Worm (Caenorhabditis elegans) whole organism, L2 larva: ENCODE results near the gene rib-1.

ENCODE experiments used
- C34F6.9 ChIP-seq: fragments of 150-350 bp; optimal IDR thresholded peaks from 2 replicates; lab custom pipeline; 2014; ENCODE audit warnings: missing biosample characterization, missing genetic modification characterization
- F13H6.1 ChIP-seq: sonication (generic microtip); optimal IDR thresholded peaks from 2 replicates; lab custom pipeline; 2016; ENCODE audit warnings: missing genetic modification characterization, missing compliant biosample characterization
- R02D3.7 ChIP-seq: fragments of 150-350 bp; optimal IDR thresholded peaks from 2 replicates; lab custom pipeline; 2014; ENCODE audit warnings: missing biosample characterization, missing genetic modification characterization
- Y55F3AM.14 ChIP-seq: fragments of 200-800 bp; sonication (Bioruptor generic); optimal IDR thresholded peaks from 2 replicates; lab custom pipeline; 2018; ENCODE audit warnings: mild to moderate bottlenecking, missing genetic modification characterization, missing compliant biosample characterization
- ZK546.5 ChIP-seq: sonication (generic microtip); optimal IDR thresholded peaks from 2 replicates; lab custom pipeline; 2017; ENCODE audit warnings: missing biosample characterization, missing genetic modification characterization
- alr-1 ChIP-seq: fragments of 150-350 bp; optimal IDR thresholded peaks from 2 replicates; lab custom pipeline; 2014; ENCODE audit warnings: missing biosample characterization, missing genetic modification characterization
- aly-2 ChIP-seq: fragments of 150-350 bp; optimal IDR thresholded peaks from 2 replicates; lab custom pipeline; 2014; ENCODE audit warnings: missing biosample characterization, missing genetic modification characterization
- ama-1 ChIP-seq: fragments of 150-350 bp; optimal IDR thresholded peaks from 2 replicates; lab custom pipeline; 2018; ENCODE audit warnings: inconsistent platforms
- blmp-1 ChIP-seq: sonication (generic microtip); optimal IDR thresholded peaks from 2 replicates; lab custom pipeline; 2017; ENCODE audit warnings: missing genetic modification characterization, mild to moderate bottlenecking, missing compliant biosample characterization, antibody characterized with exemption, moderate library complexity; ENCODE audit not compliant: insufficient read depth
- crh-2 ChIP-seq: sonication (generic microtip); optimal IDR thresholded peaks from 2 replicates; lab custom pipeline; 2017; ENCODE audit warnings: missing biosample characterization, missing genetic modification characterization
- dmd-4 ChIP-seq: sonication (generic microtip); optimal IDR thresholded peaks from 2 replicates; lab custom pipeline; 2017; ENCODE audit warnings: missing biosample characterization, missing genetic modification characterization
- elt-1 ChIP-seq: fragments of 150-350 bp; optimal IDR thresholded peaks from 2 replicates; lab custom pipeline; 2014; ENCODE audit warnings: missing biosample characterization, missing genetic modification characterization
- elt-3 ChIP-seq: sonication (generic microtip); optimal IDR thresholded peaks from 2 replicates; lab custom pipeline; 2017; ENCODE audit warnings: missing biosample characterization, missing genetic modification characterization
- fos-1 ChIP-seq: fragments of 150-350 bp; optimal IDR thresholded peaks from 2 replicates; lab custom pipeline; 2014; ENCODE audit warnings: missing biosample characterization, missing genetic modification characterization
- gmeb-1 ChIP-seq: fragments of 150-350 bp; optimal IDR thresholded peaks from 2 replicates; lab custom pipeline; 2014; ENCODE audit warnings: missing biosample characterization, missing genetic modification characterization
- lin-13 ChIP-seq: fragments of 150-350 bp; optimal IDR thresholded peaks from 2 replicates; lab custom pipeline; 2014; ENCODE audit warnings: missing biosample characterization, missing genetic modification reagents, missing genetic modification characterization
- lin-39 ChIP-seq: fragments of 150-350 bp; optimal IDR thresholded peaks from 2 replicates; lab custom pipeline; 2014; ENCODE audit warnings: missing biosample characterization, missing genetic modification reagents, missing genetic modification characterization
- lsy-2 ChIP-seq, 2 experiments: fragments of 150-350 bp in 1 of 2; sonication (generic microtip) in 1 of 2; optimal IDR thresholded peaks; 2 replicates each; lab custom pipeline; 2014 to 2017; ENCODE audit warnings: missing biosample characterization in 2 of 2, missing genetic modification characterization in 2 of 2
- mab-5 ChIP-seq: fragments of 150-350 bp; optimal IDR thresholded peaks from 2 replicates; lab custom pipeline; 2014; ENCODE audit warnings: missing biosample characterization, missing genetic modification characterization
- mdl-1 ChIP-seq, 2 experiments: fragments of 150-350 bp in 1 of 2; sonication (generic microtip) in 1 of 2; optimal IDR thresholded peaks; 2 replicates each; lab custom pipeline; 2017; ENCODE audit warnings: missing biosample characterization in 2 of 2, missing genetic modification characterization in 2 of 2
- nhr-10 ChIP-seq: sonication (generic microtip); optimal IDR thresholded peaks from 2 replicates; lab custom pipeline; 2017; ENCODE audit warnings: missing biosample characterization, missing genetic modification characterization
- nhr-11 ChIP-seq: fragments of 150-350 bp; optimal IDR thresholded peaks from 2 replicates; lab custom pipeline; 2014; ENCODE audit warnings: missing biosample characterization, missing genetic modification characterization
- nhr-12 ChIP-seq: fragments of 150-350 bp; optimal IDR thresholded peaks from 2 replicates; lab custom pipeline; 2014; ENCODE audit warnings: missing biosample characterization, missing genetic modification characterization
- nhr-21 ChIP-seq: fragments of 150-350 bp; optimal IDR thresholded peaks from 2 replicates; lab custom pipeline; 2014; ENCODE audit warnings: missing biosample characterization, missing genetic modification characterization
- nhr-237 ChIP-seq: fragments of 150-350 bp; optimal IDR thresholded peaks from 2 replicates; lab custom pipeline; 2014; ENCODE audit warnings: missing biosample characterization, missing genetic modification characterization
- nhr-25 ChIP-seq: fragments of 150-350 bp; sonication (generic microtip); optimal IDR thresholded peaks from 3 replicates; lab custom pipeline; 2014; ENCODE audit warnings: missing biosample characterization, missing genetic modification characterization
- nhr-6 ChIP-seq: fragments of 150-350 bp; optimal IDR thresholded peaks from 2 replicates; lab custom pipeline; 2014; ENCODE audit warnings: missing biosample characterization, missing genetic modification characterization
- nhr-77 ChIP-seq: fragments of 150-350 bp; optimal IDR thresholded peaks from 2 replicates; lab custom pipeline; 2014; ENCODE audit warnings: missing biosample characterization, missing genetic modification characterization
- sem-4 ChIP-seq: fragments of 150-350 bp; optimal IDR thresholded peaks from 2 replicates; lab custom pipeline; 2014; ENCODE audit warnings: missing biosample characterization, missing genetic modification reagents, missing genetic modification characterization
- skn-1 ChIP-seq: sonication (generic microtip); optimal IDR thresholded peaks from 2 replicates; lab custom pipeline; 2017; ENCODE audit warnings: missing biosample characterization, missing genetic modification characterization
- sma-3 ChIP-seq: sonication (generic microtip); optimal IDR thresholded peaks from 2 replicates; lab custom pipeline; 2016; ENCODE audit warnings: missing genetic modification reagents, missing genetic modification characterization, missing compliant biosample characterization
- sma-9 ChIP-seq, 2 experiments: fragments of 150-350 bp in 1 of 2; sonication (generic microtip) in 1 of 2; optimal IDR thresholded peaks; 2 replicates each; lab custom pipeline; 2014 to 2016; ENCODE audit warnings: missing genetic modification characterization in 2 of 2, mild to moderate bottlenecking in 1 of 2, missing biosample characterization in 1 of 2, missing compliant biosample characterization in 1 of 2, missing genetic modification reagents in 1 of 2, moderate library complexity in 1 of 2
- snpc-4 ChIP-seq: fragments of 150-350 bp; optimal IDR thresholded peaks from 2 replicates; lab custom pipeline; 2014; ENCODE audit warnings: missing biosample characterization, missing genetic modification characterization
- unc-39 ChIP-seq: fragments of 150-350 bp; optimal IDR thresholded peaks from 2 replicates; lab custom pipeline; 2014; ENCODE audit warnings: missing biosample characterization, missing genetic modification characterization
- unc-55 ChIP-seq: fragments of 150-350 bp; sonication (generic microtip); optimal IDR thresholded peaks from 3 replicates; lab custom pipeline; 2014; ENCODE audit warnings: missing biosample characterization, missing genetic modification reagents, missing genetic modification characterization
- unc-62 ChIP-seq: fragments of 150-350 bp; optimal IDR thresholded peaks from 2 replicates; lab custom pipeline; 2014; ENCODE audit warnings: missing biosample characterization, missing genetic modification reagents, missing genetic modification characterization
- zag-1 ChIP-seq: fragments of 150-350 bp; optimal IDR thresholded peaks from 2 replicates; lab custom pipeline; 2014; ENCODE audit warnings: missing biosample characterization, missing genetic modification characterization
- ztf-1 ChIP-seq: fragments of 200-800 bp; sonication (Bioruptor generic); conservative IDR thresholded peaks from 2 replicates; pipeline ENCODE4 v1.3.6; 2022; ENCODE audit warnings: missing genetic modification characterization, missing compliant biosample characterization
- ztf-11 ChIP-seq: sonication (generic microtip); optimal IDR thresholded peaks from 2 replicates; lab custom pipeline; 2017; ENCODE audit warnings: missing biosample characterization, missing genetic modification characterization
- ztf-4 ChIP-seq: fragments of 150-350 bp; optimal IDR thresholded peaks from 2 replicates; lab custom pipeline; 2014; ENCODE audit warnings: missing biosample characterization, missing genetic modification characterization

Gene rib-1

DNA sequence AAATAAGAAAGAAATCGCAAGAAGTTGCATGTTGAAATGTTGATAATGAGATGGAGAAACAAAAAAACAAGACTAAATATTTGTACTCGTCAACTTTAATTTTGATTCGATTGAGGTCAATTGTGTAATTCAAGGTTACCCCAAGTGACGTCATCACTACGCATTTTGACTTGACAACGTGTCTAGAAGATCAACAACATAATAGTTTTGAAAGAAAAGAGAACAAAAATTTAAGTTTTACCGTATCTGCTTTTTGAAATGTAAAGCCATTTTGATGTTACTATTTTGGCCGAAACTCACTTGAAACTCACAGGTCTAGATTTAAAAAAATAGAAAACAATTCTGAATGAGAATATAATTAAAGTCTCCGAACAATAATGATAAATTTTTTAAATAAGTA, 42.3 kb downstream of the rib-1 start, which contains the start of gene dsl-5:
TSS of gene dsl-5 (minus strand) at position 101 of the 400 bp plus-strand sequence.
- TF ChIP-seq sma-3 (GFP tag; lab: Kevin White, UChicago) (no peak), sem-4 (tag; lab: Kevin White, UChicago) (no peak), nhr-25 (tag; lab: Kevin White, UChicago) (peak; percentile 8), dmd-4 (tag; lab: Kevin White, UChicago) (no peak)

DNA sequence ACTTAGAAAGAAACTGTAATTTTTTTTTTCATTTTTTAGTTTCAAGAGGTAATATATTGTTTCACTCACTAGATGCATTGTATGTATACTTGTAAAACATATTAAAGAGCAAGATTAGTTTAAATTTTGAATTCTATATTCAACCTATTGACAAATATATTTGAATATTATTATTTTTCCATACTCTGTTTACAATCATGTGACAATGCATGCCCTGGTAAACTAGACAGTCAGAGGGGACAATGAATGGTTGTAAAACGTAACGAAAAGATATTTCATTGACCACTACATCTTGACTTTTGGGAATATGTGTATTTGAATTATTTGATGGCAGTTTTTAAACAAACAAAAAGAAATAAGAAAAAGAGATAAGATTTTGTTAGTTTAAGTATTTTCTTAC, 43.7 kb downstream of the rib-1 start:
- no peak for TF ChIP-seq snpc-4
- no peak for TF ChIP-seq unc-55 (GFP tag; lab: Kevin White, UChicago)
- no peak for TF ChIP-seq nhr-77 (tag; lab: Kevin White, UChicago)
- TF ChIP-seq sem-4 (tag; lab: Kevin White, UChicago): no peak
- TF ChIP-seq mab-5: no peak
- TF ChIP-seq elt-1 (tag; lab: Kevin White, UChicago): no peak
- no peak for TF ChIP-seq ama-1 (lab: Kevin White, UChicago)
- no peak for TF ChIP-seq nhr-11 (tag; lab: Kevin White, UChicago)

DNA sequence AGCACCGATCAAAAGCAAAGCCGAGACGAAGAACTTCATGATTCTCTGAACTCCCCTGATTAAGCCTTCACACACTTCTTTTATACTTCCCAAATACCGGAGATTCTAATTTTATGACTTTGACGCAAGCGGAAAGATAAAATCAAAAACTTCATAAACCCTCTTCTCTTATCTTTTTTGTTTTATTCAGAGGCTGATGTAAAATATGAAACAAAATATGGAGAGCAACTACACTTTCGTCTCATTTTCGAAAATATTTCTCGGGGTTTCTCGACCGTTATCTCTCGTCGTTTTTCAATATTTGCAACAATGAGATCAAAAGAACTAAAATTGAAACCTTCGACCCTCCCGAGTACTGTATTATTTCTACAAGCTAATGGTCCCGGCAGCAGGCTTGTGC, 44.5 kb downstream of the rib-1 start, which contains the start of gene lys-4:
TSS of gene lys-4 (minus strand) at position 115 of the 400 bp plus-strand sequence.
- TF ChIP-seq zag-1 (tag; lab: Kevin White, UChicago): no peak
- no peak for TF ChIP-seq ama-1 (lab: Kevin White, UChicago)
- TF ChIP-seq nhr-21 (tag; lab: Kevin White, UChicago): no peak
- peak; percentile 25 for TF ChIP-seq sma-9 (GFP tag; optimal IDR thresholded peaks at IDR 0.05; lab: Kevin White, UChicago)
- TF ChIP-seq sma-9 (tag; optimal IDR thresholded peaks at IDR 0.05; lab: Kevin White, UChicago): no peak
- no peak for TF ChIP-seq unc-39 (tag; lab: Kevin White, UChicago)
- TF ChIP-seq fos-1: peak; percentile 38

DNA sequence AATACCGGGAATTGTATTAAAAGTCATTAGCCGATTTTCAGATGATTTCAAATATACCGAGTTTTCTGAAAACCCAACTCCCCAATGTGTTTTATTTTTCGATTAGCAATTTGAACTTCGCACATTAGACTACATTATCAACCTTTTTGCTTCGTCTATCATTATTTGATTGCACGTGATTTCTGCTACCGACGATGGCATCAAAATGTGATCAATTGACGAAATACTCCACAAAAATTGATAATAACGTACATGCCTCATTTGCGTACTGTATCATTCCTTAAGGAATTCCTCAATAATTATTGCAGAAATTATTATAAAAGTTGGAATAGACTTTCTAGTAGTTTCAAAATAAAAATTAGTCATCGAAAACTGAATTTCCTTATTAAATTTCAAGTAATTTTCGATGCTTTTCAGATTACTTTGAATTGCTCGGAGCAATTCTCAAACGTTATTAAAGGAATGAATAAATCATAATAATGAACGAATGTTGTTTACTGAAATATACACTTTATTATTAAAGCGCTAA, 45.2 kb downstream of the rib-1 start:
- no peak for TF ChIP-seq sma-3 (GFP tag; lab: Kevin White, UChicago)
- peak; percentile 27 for TF ChIP-seq crh-2
- no peak for TF ChIP-seq elt-1 (tag; lab: Kevin White, UChicago)
- no peak for TF ChIP-seq skn-1 (tag; lab: Kevin White, UChicago)
- TF ChIP-seq Y55F3AM.14: no peak
- TF ChIP-seq unc-55 (GFP tag; lab: Kevin White, UChicago): no peak
- no peak for TF ChIP-seq unc-62 (GFP tag; lab: Kevin White, UChicago)
- TF ChIP-seq gmeb-1 (tag; lab: Kevin White, UChicago): peak; percentile 7
- TF ChIP-seq C34F6.9: no peak
- no peak for TF ChIP-seq ztf-4 (tag; lab: Kevin White, UChicago)
- TF ChIP-seq lin-13 (GFP tag; lab: Kevin White, UChicago): no peak
- no peak for TF ChIP-seq nhr-6
- no peak for TF ChIP-seq ama-1 (lab: Kevin White, UChicago)
- no peak for TF ChIP-seq ZK546.5
- no peak for TF ChIP-seq nhr-237 (tag; lab: Kevin White, UChicago)
- TF ChIP-seq nhr-10: no peak
- peak; percentile 40 for TF ChIP-seq fos-1
- no peak for TF ChIP-seq lsy-2 (tag; optimal IDR thresholded peaks at IDR 0.05; lab: Kevin White, UChicago)
- no peak for TF ChIP-seq lin-39
- TF ChIP-seq sem-4 (tag; lab: Kevin White, UChicago): no peak
- no peak for TF ChIP-seq elt-3 (tag; lab: Kevin White, UChicago)
- no peak for TF ChIP-seq blmp-1 (tag; lab: Kevin White, UChicago)
- TF ChIP-seq mab-5: no peak
- no peak for TF ChIP-seq aly-2 (tag; lab: Kevin White, UChicago)
- TF ChIP-seq ztf-1 (GFP tag; lab: Robert Waterston, UW): no peak
- TF ChIP-seq sma-9 (GFP tag; optimal IDR thresholded peaks at IDR 0.05; lab: Kevin White, UChicago): peak; percentile 54
- TF ChIP-seq sma-9 (tag; optimal IDR thresholded peaks at IDR 0.05; lab: Kevin White, UChicago): no peak
- no peak for TF ChIP-seq R02D3.7 (tag; lab: Kevin White, UChicago)
- no peak for TF ChIP-seq snpc-4
- TF ChIP-seq F13H6.1 (tag; lab: Kevin White, UChicago): no peak
- TF ChIP-seq mdl-1 (tag; optimal IDR thresholded peaks at IDR 0.05; lab: Kevin White, UChicago): no peak
- no peak for TF ChIP-seq nhr-25 (tag; lab: Kevin White, UChicago)
- TF ChIP-seq ztf-11 (tag; lab: Kevin White, UChicago): no peak
- no peak for TF ChIP-seq alr-1 (tag; lab: Kevin White, UChicago)
- TF ChIP-seq nhr-12 (tag; lab: Kevin White, UChicago): no peak
